Worm (Caenorhabditis elegans): ENCODE results near the gene cnb-1.

The cnb-1 gene

DNA sequence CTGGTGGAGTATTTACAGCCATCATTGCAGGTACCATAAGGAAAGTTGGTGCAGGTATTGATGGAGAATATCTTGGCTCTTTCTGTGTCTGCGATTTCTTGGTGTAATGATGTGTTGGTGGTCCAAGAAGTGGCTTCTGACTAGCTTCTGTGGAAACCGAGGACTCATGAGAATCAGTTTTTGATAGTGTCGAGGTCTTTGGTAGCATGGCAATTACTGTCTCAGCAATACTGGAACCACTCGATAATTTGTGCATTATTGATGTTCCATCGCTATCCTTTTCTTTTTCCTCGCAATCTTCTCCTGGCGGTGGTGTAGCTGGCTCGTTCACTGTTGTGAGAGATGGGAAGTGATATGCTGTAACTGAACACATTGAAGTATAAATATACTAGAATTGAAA is 12.0 kb upstream of the cnb-1 start (continued):
- TF ChIP-seq bed-2 (GFP tag; IDR thresholded peaks at IDR 0.05) = no peak
- TF ChIP-seq mes-4 (tag; optimal IDR thresholded peaks at IDR 0.05) = no peak

ce11 chrV:11366129-11366528 is 9.4 kb upstream of the cnb-1 start, which contains the start of gene dop-5:
dop-5 (minus strand) TSS chrV:11366229.
- TF ChIP-seq K11D2.4 (GFP tag; IDR thresholded peaks at IDR 0.05) = no peak
- no peak for TF ChIP-seq pbrm-1 (GFP tag; IDR thresholded peaks at IDR 0.05)
- no peak for TF ChIP-seq hlh-12 (tag; optimal IDR thresholded peaks at IDR 0.05)
- no peak for TF ChIP-seq snpc-1.3 (tag; optimal IDR thresholded peaks at IDR 0.05; ENCODE audit: insufficient read depth)
- no peak for TF ChIP-seq ceh-79 (tag; optimal IDR thresholded peaks at IDR 0.05)
- no peak for TF ChIP-seq C17E4.6 (GFP tag; IDR thresholded peaks at IDR 0.05)
- no peak for TF ChIP-seq mxl-1 (tag; optimal IDR thresholded peaks at IDR 0.05)
- no peak for TF ChIP-seq nhr-120 (GFP tag; IDR thresholded peaks at IDR 0.05)
- no peak for TF ChIP-seq dpl-1 (GFP tag; optimal IDR thresholded peaks at IDR 0.05)
- no peak for TF ChIP-seq dox-1 (GFP tag; IDR thresholded peaks at IDR 0.05)
- TF ChIP-seq ama-1 (optimal IDR thresholded peaks at IDR 0.05) = no peak
- no peak for TF ChIP-seq ama-1 (GFP tag; optimal IDR thresholded peaks at IDR 0.05)
- no peak for TF ChIP-seq aptf-3 (GFP tag; IDR thresholded peaks at IDR 0.05)
- TF ChIP-seq athp-1 (tag; optimal IDR thresholded peaks at IDR 0.05) = no peak
- no peak for TF ChIP-seq atf-7 (tag; optimal IDR thresholded peaks at IDR 0.05)

DNA sequence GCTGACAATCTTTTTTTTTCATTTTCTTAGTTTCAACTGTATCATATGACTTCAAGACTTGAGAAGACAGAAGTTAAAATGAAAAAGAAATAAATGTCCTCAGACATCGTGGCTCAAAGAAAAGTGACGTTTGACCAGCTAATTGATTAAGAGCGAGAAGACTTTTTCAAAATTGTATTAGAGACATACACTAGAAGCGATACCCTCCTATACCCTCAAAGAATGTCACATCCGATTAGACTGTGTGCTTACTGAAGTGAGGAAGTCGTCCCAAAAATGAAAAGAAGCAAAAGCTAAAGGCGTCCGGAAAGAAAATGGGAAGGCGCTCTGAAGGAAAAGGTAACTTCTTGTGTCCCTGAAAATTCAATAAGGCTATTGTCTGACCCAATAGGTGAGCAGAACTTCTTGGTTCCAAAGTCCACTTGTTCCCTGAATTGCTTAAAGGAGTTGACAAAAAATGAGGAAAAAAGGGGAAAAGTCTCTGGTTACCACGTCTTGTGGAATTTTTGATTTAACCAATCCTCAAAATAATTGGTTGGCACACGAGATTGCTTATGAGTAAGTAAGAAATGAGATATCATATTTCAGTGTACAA is 3.2 kb upstream of the cnb-1 start:
- no peak for TF ChIP-seq aptf-2 (GFP tag; conservative IDR thresholded peaks at IDR 0.05)
- TF ChIP-seq snpc-1.3 (tag; optimal IDR thresholded peaks at IDR 0.05; ENCODE audit: insufficient read depth) = no peak
- no peak for TF ChIP-seq ZK185.1 (tag; optimal IDR thresholded peaks at IDR 0.05; ENCODE audit: poor library complexity, severe bottlenecking)
- TF ChIP-seq nhr-179 (tag; optimal IDR thresholded peaks at IDR 0.05) = no peak
- TF ChIP-seq lin-54 (GFP tag; optimal IDR thresholded peaks at IDR 0.05) = no peak
- TF ChIP-seq pha-4 (tag; optimal IDR thresholded peaks at IDR 0.05) = no peak
- TF ChIP-seq F52B5.7 (tag; optimal IDR thresholded peaks at IDR 0.05) = no peak
- no peak for TF ChIP-seq atf-7 (tag; optimal IDR thresholded peaks at IDR 0.05)
- no peak for TF ChIP-seq Y95B8A.8 (GFP tag; IDR thresholded peaks at IDR 0.05)
- no peak for TF ChIP-seq ccch-3 (GFP tag; optimal IDR thresholded peaks at IDR 0.05)
- no peak for TF ChIP-seq dpff-1 (tag; optimal IDR thresholded peaks at IDR 0.05)
- TF ChIP-seq rcor-1 (GFP tag; IDR thresholded peaks at IDR 0.05) = no peak
- TF ChIP-seq gei-17 (GFP tag; optimal IDR thresholded peaks at IDR 0.05) = no peak
- no peak for TF ChIP-seq lag-1 (GFP tag; IDR thresholded peaks at IDR 0.05)
- no peak for TF ChIP-seq K12H6.12 (tag; optimal IDR thresholded peaks at IDR 0.05)
- TF ChIP-seq tlf-1 (GFP tag; optimal IDR thresholded peaks at IDR 0.05) = no peak
- no peak for TF ChIP-seq ceh-79 (tag; optimal IDR thresholded peaks at IDR 0.05)

- TF ChIP-seq madf-10 (tag; optimal IDR thresholded peaks at IDR 0.05) (no peak), Y79H2A.3 (GFP tag; conservative IDR thresholded peaks at IDR 0.05) (no peak), ztf-22 (GFP tag; optimal IDR thresholded peaks at IDR 0.05) (no peak), ets-4 (GFP tag; optimal IDR thresholded peaks at IDR 0.05) (no peak), nhr-80 (tag; optimal IDR thresholded peaks at IDR 0.05) (no peak), F57A8.1 (GFP tag; optimal IDR thresholded peaks at IDR 0.05) (no peak), F23B12.7 (tag; optimal IDR thresholded peaks at IDR 0.05; ENCODE audit: insufficient read depth) (no peak)
Measured at ce11 chrV:11373918-11374317, 1.6 kb upstream of the cnb-1 start.

Measured in whole organism, young adult.